Fruit fly (Drosophila melanogaster): ENCODE results near the gene CG6073.

The CG6073 gene

dm6 chr3R:26188708-26189107 is at the start of gene CG6073 (continued):
- TF ChIP-seq Atf3 (GFP tag; optimal IDR thresholded peaks at IDR 0.05) (peak; percentile 55), CG5180 (GFP tag; optimal IDR thresholded peaks at IDR 0.05) (no peak), cas (GFP tag; IDR thresholded peaks at IDR 0.05) (no peak; the same call in 1 of the 2 replicates), Gug (GFP tag; IDR thresholded peaks at IDR 0.05) (peak; percentile 52; the same call in 2 of the 4 replicates), Meics (GFP tag; optimal IDR thresholded peaks at IDR 0.05) (no peak), Ada2b (GFP tag; IDR thresholded peaks at IDR 0.05) (no peak), bsh (GFP tag; optimal IDR thresholded peaks at IDR 0.05) (no peak), Hey (tag; optimal IDR thresholded peaks at IDR 0.05) (no peak), Asciz (GFP tag; optimal IDR thresholded peaks at IDR 0.05) (no peak), sqz (GFP tag; optimal IDR thresholded peaks at IDR 0.05) (no peak), seq (GFP tag; IDR thresholded peaks at IDR 0.05) (no peak), CG12155 (GFP tag; optimal IDR thresholded peaks at IDR 0.05) (peak; percentile 27), CG10274 (GFP tag; optimal IDR thresholded peaks at IDR 0.05) (no peak), MTF-1 (GFP tag; optimal IDR thresholded peaks at IDR 0.05; ENCODE audit: borderline replicate concordance) (no peak), fd102C (GFP tag; optimal IDR thresholded peaks at IDR 0.05) (no peak), Side (GFP tag; optimal IDR thresholded peaks at IDR 0.05) (peak; percentile 24), sisA (GFP tag; IDR thresholded peaks at IDR 0.05) (peak; percentile 39; the same call in 1 of the 2 replicates), knrl (GFP tag; IDR thresholded peaks at IDR 0.05; ENCODE audit: partially characterized antibody) (peak; percentile 62), Awh (GFP tag; IDR thresholded peaks at IDR 0.05) (no peak), CG2199 (GFP tag; IDR thresholded peaks at IDR 0.05) (no peak), CG12942 (GFP tag; optimal IDR thresholded peaks at IDR 0.05) (peak; percentile 35), gcm (GFP tag; optimal IDR thresholded peaks at IDR 0.05) (no peak), CG11093 (GFP tag; IDR thresholded peaks at IDR 0.05) (no peak), gsb (GFP tag; IDR thresholded peaks at IDR 0.05) (no peak), CG7745 (tag; optimal IDR thresholded peaks at IDR 0.05) (no peak), nerfin-2 (GFP tag; IDR thresholded peaks at IDR 0.05; ENCODE audit: partially characterized antibody) (no peak), CG17912 (GFP tag; optimal IDR thresholded peaks at IDR 0.05) (no peak), hkb (optimal IDR thresholded peaks at IDR 0.05) (no peak), hkb (GFP tag; IDR thresholded peaks at IDR 0.05) (peak; percentile 48; the same call in 1 of the 2 replicates), slp2 (GFP tag; optimal IDR thresholded peaks at IDR 0.05) (peak; percentile 21), CG7556 (GFP tag; optimal IDR thresholded peaks at IDR 0.05) (no peak), Bgb (GFP tag; IDR thresholded peaks at IDR 0.05; ENCODE audit: partially characterized antibody) (no peak), Sry-δ (GFP tag; optimal IDR thresholded peaks at IDR 0.05) (peak; percentile 62), cg (GFP tag; optimal IDR thresholded peaks at IDR 0.05) (no peak), eyg (GFP tag; optimal IDR thresholded peaks at IDR 0.05) (no peak), ssp (GFP tag; IDR thresholded peaks at IDR 0.05) (no peak), CG1603 (tag; optimal IDR thresholded peaks at IDR 0.05) (peak; percentile 88), tio (GFP tag; optimal IDR thresholded peaks at IDR 0.05) (no peak), CG2202 (tag; optimal IDR thresholded peaks at IDR 0.05) (no peak), nerfin-1 (tag; optimal IDR thresholded peaks at IDR 0.05) (no peak), E2f1 (GFP tag; IDR thresholded peaks at IDR 0.05) (no peak), CG15514 (GFP tag; optimal IDR thresholded peaks at IDR 0.05) (peak; percentile 87), CG9797 (GFP tag; optimal IDR thresholded peaks at IDR 0.05) (peak; percentile 85), CG14441 (GFP tag; IDR thresholded peaks at IDR 0.05) (0 out of 2 replicates have a peak, but pooled peaks have one; percentile 40), br (optimal IDR thresholded peaks at IDR 0.05) (no peak), gce (GFP tag; IDR thresholded peaks at IDR 0.05) (peak; percentile 33; the same call in 1 of the 3 replicates), CHES-1-like (GFP tag; optimal IDR thresholded peaks at IDR 0.05) (peak; percentile 83), z (GFP tag; IDR thresholded peaks at IDR 0.05) (no peak), Doc2 (GFP tag; IDR thresholded peaks at IDR 0.05) (no peak), CG6765 (GFP tag; optimal IDR thresholded peaks at IDR 0.05) (no peak), mam (GFP tag; optimal IDR thresholded peaks at IDR 0.05) (peak; percentile 59), Ets65A (GFP tag) (peak; percentile 98)
